Fruit fly (Drosophila melanogaster): ENCODE results near the gene dome.

DNA sequence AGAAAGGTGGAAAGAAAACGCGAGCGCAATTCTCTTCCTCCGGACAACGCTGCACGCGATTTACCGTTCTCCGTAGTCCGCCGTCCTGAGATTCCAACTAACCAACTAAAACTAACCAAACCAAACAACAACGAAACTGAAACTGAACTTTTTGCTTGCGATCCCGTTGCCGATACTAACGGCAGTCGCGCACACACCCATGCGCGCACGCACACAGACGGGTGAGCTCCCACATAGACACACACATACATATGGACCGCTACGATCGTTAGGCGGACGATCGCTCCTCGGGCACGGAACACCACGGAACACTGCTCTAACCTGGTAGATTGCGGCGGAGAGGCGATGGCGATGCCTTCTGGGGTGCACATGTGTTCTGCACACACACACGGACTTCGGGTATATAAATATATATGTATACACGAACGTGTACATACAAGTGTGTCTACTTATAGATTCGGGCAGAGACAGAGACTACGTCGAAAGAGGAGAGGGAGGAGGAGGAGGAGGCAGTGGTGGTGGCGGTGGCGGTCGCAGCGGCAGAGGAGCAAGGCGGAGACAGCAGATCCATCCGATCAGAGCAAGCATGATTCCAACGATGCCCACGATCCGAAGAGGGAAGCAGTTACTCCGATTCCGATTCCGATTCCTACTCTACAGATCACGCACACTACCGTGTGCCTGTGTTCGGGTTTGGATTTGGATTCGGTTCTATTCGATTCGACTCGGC is 29.7 kb upstream of the dome start, which contains the start of gene meso18E:
- no peak for TF ChIP-seq CG8478 (optimal IDR thresholded peaks at IDR 0.05)
- no peak for TF ChIP-seq CTCF (optimal IDR thresholded peaks at IDR 0.05)
